Fruit fly (Drosophila melanogaster) whole organism, embryonic: Measurements from ENCODE around the gene CG43678.

Experiments used
- Abd-B ChIP-seq: fragments of 200-800 bp; sonication (Bioruptor generic); optimal IDR thresholded peaks from 2 replicates; lab custom pipeline; 2018; ENCODE audit warnings: missing biosample characterization, mild to moderate bottlenecking, missing genetic modification characterization, moderate library complexity
- Bdp1 ChIP-seq: fragments of 200-800 bp; sonication (Bioruptor generic); optimal IDR thresholded peaks from 3 replicates; lab custom pipeline; 2016; ENCODE audit warnings: missing biosample characterization, missing genetic modification characterization
- CG10321 ChIP-seq: fragments of 200-800 bp; sonication (Bioruptor generic); IDR thresholded peaks from 2 replicates; pipeline ENCODE4 v1.3.6; 2022; ENCODE audit warnings: missing biosample characterization, missing genetic modification characterization
- CG10565 ChIP-seq: fragments of 200-800 bp; sonication (Bioruptor generic); optimal IDR thresholded peaks from 3 replicates; lab custom pipeline; 2016; ENCODE audit warnings: missing biosample characterization, mild to moderate bottlenecking, missing genetic modification characterization
- CG10654 ChIP-seq: fragments of 200-800 bp; sonication (Bioruptor generic); optimal IDR thresholded peaks from 2 replicates; lab custom pipeline; 2016; ENCODE audit warnings: missing biosample characterization, missing genetic modification characterization
- CG11093 ChIP-seq: fragments of 200-800 bp; sonication (Bioruptor generic); IDR thresholded peaks from 3 replicates; pipeline ENCODE4 v1.3.6; 2022; ENCODE audit warnings: missing biosample characterization, missing genetic modification characterization
- CG11504 ChIP-seq: fragments of 200-800 bp; sonication (Bioruptor generic); optimal IDR thresholded peaks from 3 replicates; lab custom pipeline; 2019; ENCODE audit warnings: missing biosample characterization, mild to moderate bottlenecking, missing genetic modification characterization, moderate library complexity
- CG11560 ChIP-seq: fragments of 200-800 bp; sonication (Bioruptor generic); IDR thresholded peaks from 3 replicates; pipeline ENCODE4 v1.3.6; 2022; ENCODE audit warnings: missing biosample characterization, missing genetic modification characterization
- CG11695 ChIP-seq: fragments of 200-800 bp; sonication (Bioruptor generic); IDR thresholded peaks from 3 replicates; pipeline ENCODE4 v1.3.6; 2022; ENCODE audit warnings: missing biosample characterization, missing genetic modification characterization
- CG1233 ChIP-seq: fragments of 200-800 bp; sonication (Bioruptor generic); optimal IDR thresholded peaks from 4 replicates; lab custom pipeline; 2018; ENCODE audit warnings: missing biosample characterization, mild to moderate bottlenecking, missing genetic modification characterization
- CG12744 ChIP-seq: fragments of 200-800 bp; sonication (Bioruptor generic); optimal IDR thresholded peaks from 2 replicates; lab custom pipeline; 2016; ENCODE audit warnings: missing biosample characterization, missing genetic modification characterization
- CG14710 ChIP-seq: fragments of 200-800 bp; sonication (Bioruptor generic); optimal IDR thresholded peaks from 3 replicates; lab custom pipeline; 2019; ENCODE audit warnings: missing biosample characterization, mild to moderate bottlenecking, missing genetic modification characterization, moderate library complexity
- CG14965 ChIP-seq: fragments of 200-800 bp; sonication (Bioruptor generic); optimal IDR thresholded peaks from 2 replicates; lab custom pipeline; 2016; ENCODE audit warnings: missing biosample characterization, missing genetic modification characterization, borderline replicate concordance
- CG15073 ChIP-seq: fragments of 200-800 bp; sonication (Bioruptor generic); optimal IDR thresholded peaks from 2 replicates; lab custom pipeline; 2016; ENCODE audit warnings: missing biosample characterization, missing genetic modification characterization
- CG15479 ChIP-seq: fragments of 200-800 bp; sonication (Bioruptor generic); optimal IDR thresholded peaks from 3 replicates; lab custom pipeline; 2019; ENCODE audit warnings: missing biosample characterization, mild to moderate bottlenecking, missing genetic modification characterization, moderate library complexity
- CG1832 ChIP-seq: fragments of 200-800 bp; sonication (Bioruptor generic); optimal IDR thresholded peaks from 2 replicates; lab custom pipeline; 2017; ENCODE audit warnings: missing biosample characterization, mild to moderate bottlenecking, missing genetic modification characterization, inconsistent platforms
- CG2712 ChIP-seq: fragments of 200-800 bp; optimal IDR thresholded peaks from 3 replicates; lab custom pipeline; 2019; ENCODE audit warnings: missing biosample characterization, mild to moderate bottlenecking, missing genetic modification characterization, moderate library complexity
- CG30431 ChIP-seq: fragments of 200-800 bp; sonication (Bioruptor generic); optimal IDR thresholded peaks from 2 replicates; lab custom pipeline; 2017; ENCODE audit warnings: missing biosample characterization, missing genetic modification characterization
- CG3838 ChIP-seq: fragments of 200-800 bp; sonication (Bioruptor generic); optimal IDR thresholded peaks from 3 replicates; lab custom pipeline; 2016; ENCODE audit warnings: missing biosample characterization, missing genetic modification characterization
- CG3847 ChIP-seq: fragments of 200-800 bp; sonication (Bioruptor generic); IDR thresholded peaks from 2 replicates; pipeline ENCODE4 v1.3.6; 2022; ENCODE audit warnings: missing biosample characterization, missing genetic modification characterization
- CG4854 ChIP-seq: fragments of 200-800 bp; sonication (Bioruptor generic); optimal IDR thresholded peaks from 2 replicates; lab custom pipeline; 2016; ENCODE audit warnings: missing biosample characterization, missing genetic modification characterization, inconsistent platforms
- CG6175 ChIP-seq: fragments of 200-800 bp; sonication (Bioruptor generic); IDR thresholded peaks from 3 replicates; pipeline ENCODE4 v1.3.6; 2022; ENCODE audit warnings: missing biosample characterization, missing genetic modification characterization
- CG9932 ChIP-seq: fragments of 200-800 bp; sonication (Bioruptor generic); IDR thresholded peaks from 2 replicates; pipeline ENCODE4 v1.3.6; 2022; ENCODE audit warnings: missing biosample characterization, missing genetic modification characterization
- Dad ChIP-seq: fragments of 200-800 bp; sonication (Bioruptor generic); optimal IDR thresholded peaks from 3 replicates; lab custom pipeline; 2016; ENCODE audit warnings: missing biosample characterization, missing genetic modification characterization
- Dbx ChIP-seq: fragments of 200-800 bp; sonication (Bioruptor generic); IDR thresholded peaks from 3 replicates; pipeline ENCODE4 v1.3.6; 2022; ENCODE audit warnings: missing biosample characterization, missing genetic modification characterization
- Dek ChIP-seq: fragments of 200-800 bp; sonication (Bioruptor generic); optimal IDR thresholded peaks from 3 replicates; lab custom pipeline; 2019; ENCODE audit warnings: missing biosample characterization, mild to moderate bottlenecking, missing genetic modification characterization, moderate library complexity
- Dip3 ChIP-seq: fragments of 200-800 bp; sonication (Bioruptor generic); optimal IDR thresholded peaks from 3 replicates; lab custom pipeline; 2016; ENCODE audit warnings: missing biosample characterization, missing genetic modification characterization
- Dp ChIP-seq: fragments of 200-800 bp; sonication (Bioruptor generic); optimal IDR thresholded peaks from 2 replicates; lab custom pipeline; 2018; ENCODE audit warnings: missing biosample characterization, mild to moderate bottlenecking, missing genetic modification characterization, moderate library complexity
- Ets97D ChIP-seq: fragments of 200-800 bp; sonication (Bioruptor generic); optimal IDR thresholded peaks from 3 replicates; lab custom pipeline; 2016; ENCODE audit warnings: missing biosample characterization, missing genetic modification characterization
- HLHmδ ChIP-seq: fragments of 200-800 bp; sonication (Bioruptor generic); optimal IDR thresholded peaks from 2 replicates; lab custom pipeline; 2018; ENCODE audit warnings: missing biosample characterization, mild to moderate bottlenecking, missing genetic modification characterization, moderate library complexity
- Myb ChIP-seq: fragments of 200-800 bp; sonication (Bioruptor generic); optimal IDR thresholded peaks from 2 replicates; lab custom pipeline; 2016; ENCODE audit warnings: missing biosample characterization, missing genetic modification characterization
- Opbp ChIP-seq: fragments of 200-800 bp; sonication (Bioruptor generic); IDR thresholded peaks from 3 replicates; pipeline ENCODE4 v1.3.6; 2022; ENCODE audit warnings: missing biosample characterization, missing genetic modification characterization; ENCODE audit not compliant: partially characterized antibody
- Ravus ChIP-seq: fragments of 200-800 bp; sonication (Bioruptor generic); IDR thresholded peaks from 2 replicates; pipeline ENCODE4 v1.3.6; 2022; ENCODE audit warnings: missing biosample characterization, missing genetic modification characterization
- bab2 ChIP-seq: fragments of 200-800 bp; sonication (Bioruptor generic); optimal IDR thresholded peaks from 2 replicates; lab custom pipeline; 2016; ENCODE audit warnings: missing biosample characterization, missing genetic modification characterization
- chif ChIP-seq, 2 experiments: fragments of 200-800 bp; sonication (Bioruptor generic); optimal IDR thresholded peaks; 3 replicates each; lab custom pipeline; 2016; ENCODE audit warnings: missing biosample characterization in 2 of 2, missing genetic modification characterization in 2 of 2
- en ChIP-seq: fragments of 200-800 bp; sonication (Bioruptor generic); optimal IDR thresholded peaks from 2 replicates; lab custom pipeline; 2016; ENCODE audit warnings: missing biosample characterization, missing genetic modification characterization
- gcm ChIP-seq: fragments of 200-800 bp; sonication (Bioruptor generic); optimal IDR thresholded peaks from 2 replicates; lab custom pipeline; 2019; ENCODE audit warnings: missing biosample characterization, mild to moderate bottlenecking, missing genetic modification characterization, moderate library complexity
- ken ChIP-seq: fragments of 200-800 bp; sonication (Bioruptor generic); IDR thresholded peaks from 3 replicates; pipeline ENCODE4 v1.3.6; 2022; ENCODE audit warnings: missing biosample characterization, missing genetic modification characterization
- nerfin-2 ChIP-seq: fragments of 200-800 bp; sonication (Bioruptor generic); IDR thresholded peaks from 2 replicates; pipeline ENCODE4 v1.3.6; 2022; ENCODE audit warnings: missing biosample characterization, missing genetic modification characterization; ENCODE audit not compliant: partially characterized antibody
- p53 ChIP-seq: fragments of 200-800 bp; sonication (Bioruptor generic); optimal IDR thresholded peaks from 2 replicates; lab custom pipeline; 2016; ENCODE audit warnings: missing biosample characterization, missing genetic modification characterization
- ro ChIP-seq: fragments of 200-800 bp; sonication (Bioruptor generic); IDR thresholded peaks from 2 replicates; pipeline ENCODE4 v1.3.6; 2022; ENCODE audit warnings: missing biosample characterization, missing genetic modification characterization
- sd ChIP-seq: fragments of 200-800 bp; sonication (Bioruptor generic); optimal IDR thresholded peaks from 3 replicates; lab custom pipeline; 2018; ENCODE audit warnings: missing biosample characterization, mild to moderate bottlenecking, missing genetic modification characterization, moderate library complexity
- so ChIP-seq: fragments of 200-800 bp; sonication (Bioruptor generic); IDR thresholded peaks from 3 replicates; pipeline ENCODE4 v1.3.6; 2022; ENCODE audit warnings: missing biosample characterization, missing genetic modification characterization
- sr ChIP-seq: fragments of 200-800 bp; sonication (Bioruptor generic); IDR thresholded peaks from 3 replicates; pipeline ENCODE4 v1.3.6; 2022; ENCODE audit warnings: missing biosample characterization, missing genetic modification characterization
- stwl ChIP-seq: fragments of 200-800 bp; sonication (Bioruptor generic); optimal IDR thresholded peaks from 3 replicates; lab custom pipeline; 2018; ENCODE audit warnings: missing biosample characterization, mild to moderate bottlenecking, missing genetic modification characterization, moderate library complexity
- sug ChIP-seq: fragments of 200-800 bp; optimal IDR thresholded peaks from 2 replicates; lab custom pipeline; 2019; ENCODE audit warnings: missing biosample characterization, mild to moderate bottlenecking, missing genetic modification characterization, moderate library complexity
- tin ChIP-seq: fragments of 200-800 bp; sonication (Bioruptor generic); optimal IDR thresholded peaks from 3 replicates; lab custom pipeline; 2016; ENCODE audit warnings: missing biosample characterization, missing genetic modification characterization
- trh ChIP-seq: fragments of 200-800 bp; sonication (Bioruptor generic); optimal IDR thresholded peaks from 2 replicates; lab custom pipeline; 2016; ENCODE audit warnings: missing biosample characterization, missing genetic modification characterization
- zfh1 ChIP-seq: fragments of 200-800 bp; sonication (Bioruptor generic); IDR thresholded peaks from 3 replicates; pipeline ENCODE4 v1.3.6; 2022; ENCODE audit warnings: missing biosample characterization, missing genetic modification characterization

Gene CG43678

dm6 chr3L:15013957-15014692, 35.2 kb downstream of the CG43678 start, which contains the start of gene Reck (continued):
- no peak for TF ChIP-seq CG11093 (GFP tag; lab: Robert Waterston, UW)
- TF ChIP-seq CG2712 (tag; lab: Kevin White, UChicago): peak; percentile 89
- peak; percentile 39 for TF ChIP-seq en
- peak; percentile 29 for TF ChIP-seq Ets97D (GFP tag; lab: Kevin White, UChicago)
- peak; percentile 27 for TF ChIP-seq Dek (tag; lab: Kevin White, UChicago)
- no peak for TF ChIP-seq Opbp (GFP tag; lab: Robert Waterston, UW)
- peak; percentile 60; the same call in 2 of the 3 replicates for TF ChIP-seq Dbx
- peak; percentile 57 for TF ChIP-seq bab2 (GFP tag; lab: Kevin White, UChicago)
- TF ChIP-seq HLHmδ (GFP tag; lab: Kevin White, UChicago): peak; percentile 10
- TF ChIP-seq trh (GFP tag; lab: Kevin White, UChicago): peak; percentile 68
- TF ChIP-seq CG11560 (tag; lab: Robert Waterston, UW): no peak
- TF ChIP-seq CG10654 (GFP tag; lab: Kevin White, UChicago): peak; percentile 76
- peak; percentile 64 for TF ChIP-seq Ravus (GFP tag; lab: Robert Waterston, UW)
- TF ChIP-seq CG3838 (GFP tag; lab: Kevin White, UChicago): peak; percentile 39
- TF ChIP-seq ken (GFP tag; lab: Robert Waterston, UW): peak; percentile 65
- no peak for TF ChIP-seq CG10565 (GFP tag; lab: Kevin White, UChicago)
- peak; percentile 33; the same call in 1 of the 3 replicates for TF ChIP-seq CG6175 (GFP tag; lab: Robert Waterston, UW)
- no peak for TF ChIP-seq CG1832 (GFP tag; lab: Kevin White, UChicago)
- no peak for TF ChIP-seq nerfin-2 (GFP tag; lab: Robert Waterston, UW)
- TF ChIP-seq Dp (GFP tag; lab: Kevin White, UChicago): peak; percentile 52
- TF ChIP-seq so (GFP tag; lab: Robert Waterston, UW): no peak; the same call in none of the 3 replicates
- TF ChIP-seq Abd-B (GFP tag; lab: Kevin White, UChicago): peak; percentile 39
- peak; percentile 20 for TF ChIP-seq Dad (GFP tag; lab: Kevin White, UChicago)
- TF ChIP-seq Myb: no peak
- TF ChIP-seq stwl (tag; lab: Kevin White, UChicago): peak; percentile 43
- peak; percentile 3 for TF ChIP-seq sd
- TF ChIP-seq zfh1 (GFP tag; lab: Robert Waterston, UW): peak; percentile 83; the same call in 2 of the 3 replicates
- peak; percentile 71 for TF ChIP-seq CG30431
- TF ChIP-seq CG3847 (GFP tag; lab: Robert Waterston, UW): peak; percentile 34; the same call in 1 of the 2 replicates
- peak; percentile 90 for TF ChIP-seq gcm
- TF ChIP-seq Bdp1 (GFP tag; lab: Kevin White, UChicago): no peak
- peak; percentile 21 for TF ChIP-seq Dip3 (GFP tag; lab: Kevin White, UChicago)
- no peak for TF ChIP-seq CG12744
- 0 out of 2 replicates have a peak, but pooled peaks have one; percentile 33 for TF ChIP-seq ro (GFP tag; lab: Robert Waterston, UW)
- TF ChIP-seq CG11504 (tag; lab: Kevin White, UChicago): peak; percentile 87
- peak; percentile 84 for TF ChIP-seq tin (GFP tag; lab: Kevin White, UChicago)
- no peak for TF ChIP-seq p53
- TF ChIP-seq CG10321 (GFP tag; lab: Robert Waterston, UW): peak; percentile 59; the same call in 1 of the 2 replicates
- peak; percentile 85 for TF ChIP-seq CG1233
- TF ChIP-seq CG4854 (GFP tag; lab: Kevin White, UChicago): peak; percentile 81
- TF ChIP-seq CG15073 (GFP tag; lab: Kevin White, UChicago): peak; percentile 27
- TF ChIP-seq sr (GFP tag; lab: Robert Waterston, UW): peak; percentile 41; the same call in 1 of the 3 replicates
- TF ChIP-seq CG9932: peak; percentile 60
- no peak for TF ChIP-seq CG15479 (GFP tag; lab: Kevin White, UChicago)
- TF ChIP-seq chif (GFP tag; optimal IDR thresholded peaks at IDR 0.05; lab: Kevin White, UChicago): peak; percentile 40 to 63
- TF ChIP-seq sug (tag; lab: Kevin White, UChicago): peak; percentile 45
- peak; percentile 83 for TF ChIP-seq CG11695
- no peak for TF ChIP-seq CG14965 (GFP tag; lab: Kevin White, UChicago)
- TF ChIP-seq CG14710: peak; percentile 86
